Worm (Caenorhabditis elegans) whole organism, L3 larva: ENCODE measurements around the gene F53F8.6.

Source experiments
- egl-27 ChIP-seq: sonication (generic microtip); optimal IDR thresholded peaks from 4 replicates; lab custom pipeline; 2017; ENCODE audit warnings: missing biosample characterization, missing genetic modification reagents, missing genetic modification characterization
- fos-1 ChIP-seq: fragments of 150-350 bp; optimal IDR thresholded peaks from 2 replicates; lab custom pipeline; 2014; ENCODE audit warnings: missing biosample characterization, missing genetic modification characterization
- nfya-1 ChIP-seq: sonication (generic microtip); optimal IDR thresholded peaks from 2 replicates; lab custom pipeline; 2017; ENCODE audit warnings: missing genetic modification characterization, mild to moderate bottlenecking, missing compliant biosample characterization, antibody characterized with exemption, moderate library complexity; ENCODE audit not compliant: insufficient read depth
- nhr-28 ChIP-seq: fragments of 150-350 bp; optimal IDR thresholded peaks from 2 replicates; lab custom pipeline; 2014; ENCODE audit warnings: missing biosample characterization, missing genetic modification characterization

DNA sequence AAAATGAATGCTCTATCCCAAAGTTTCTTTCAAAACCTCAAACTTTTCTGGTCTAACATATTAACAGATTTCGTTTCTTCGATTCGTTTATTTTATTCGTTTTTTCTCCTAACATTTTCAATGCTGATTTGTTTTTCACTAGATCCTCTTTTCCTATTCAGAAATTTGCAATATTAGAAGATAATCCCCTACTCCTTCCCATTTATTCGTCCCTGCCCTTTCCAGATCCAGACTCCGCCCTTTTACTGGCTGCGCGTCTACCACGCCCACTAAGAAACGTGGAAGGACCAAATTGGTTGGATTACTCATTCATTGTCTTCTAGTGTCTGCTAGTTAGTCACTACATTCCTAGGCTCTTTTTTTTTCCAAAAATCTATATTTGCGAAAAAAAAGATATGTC lies 17.9 kb downstream of the F53F8.6 start, which contains the start of gene Y44A6C.2:
- TF ChIP-seq nhr-28 (tag; lab: Kevin White, UChicago), result no peak
- no peak for TF ChIP-seq egl-27
- TF ChIP-seq nfya-1 (tag; lab: Kevin White, UChicago), result no peak
- TF ChIP-seq fos-1 (tag; lab: Kevin White, UChicago), result no peak
